Worm (Caenorhabditis elegans) whole organism, L4 larva: ENCODE results near the gene ZK470.14.

Experiments used
- D1046.2 ChIP-seq: fragments of 200-800 bp; sonication (Bioruptor generic); IDR thresholded peaks from 2 replicates; pipeline ENCODE4 v1.3.6; 2022; ENCODE audit warnings: missing genetic modification characterization, missing compliant biosample characterization
- F26F4.8 ChIP-seq: fragments of 200-800 bp; sonication (Bioruptor generic); conservative IDR thresholded peaks from 2 replicates; pipeline ENCODE4 v1.3.6; 2022; ENCODE audit warnings: missing genetic modification characterization, missing compliant biosample characterization
- R02D3.7 ChIP-seq: fragments of 150-350 bp; sonication (generic microtip); optimal IDR thresholded peaks from 3 replicates; lab custom pipeline; 2014; ENCODE audit warnings: missing biosample characterization, missing genetic modification characterization
- T20F7.1 ChIP-seq: fragments of 200-800 bp; sonication (Bioruptor generic); optimal IDR thresholded peaks from 2 replicates; lab custom pipeline; 2018; ENCODE audit warnings: mild to moderate bottlenecking, missing genetic modification characterization, missing compliant biosample characterization
- Y48G9A.11 ChIP-seq: fragments of 200-800 bp; sonication (Bioruptor generic); IDR thresholded peaks from 2 replicates; pipeline ENCODE4 v1.3.6; 2022; ENCODE audit warnings: missing genetic modification reagents, missing genetic modification characterization, missing compliant biosample characterization
- Y5F2A.4 ChIP-seq: fragments of 200-800 bp; sonication (Bioruptor generic); optimal IDR thresholded peaks from 2 replicates; lab custom pipeline; 2018; ENCODE audit warnings: mild to moderate bottlenecking, missing genetic modification characterization, missing compliant biosample characterization
- Y75B8A.6 ChIP-seq: fragments of 200-800 bp; sonication (Bioruptor generic); IDR thresholded peaks from 2 replicates; pipeline ENCODE4 v1.3.6; 2022; ENCODE audit warnings: missing genetic modification reagents, missing genetic modification characterization, missing compliant biosample characterization
- ZK337.2 ChIP-seq: fragments of 200-800 bp; sonication (Bioruptor generic); IDR thresholded peaks from 2 replicates; pipeline ENCODE4 v1.3.6; 2022; ENCODE audit warnings: missing genetic modification reagents, missing genetic modification characterization, missing compliant biosample characterization
- ZK546.5 ChIP-seq, 2 experiments: sonication (generic microtip); optimal IDR thresholded peaks; 2 replicates each; lab custom pipeline; 2017; ENCODE audit warnings: missing biosample characterization in 2 of 2, missing genetic modification characterization in 2 of 2
- aha-1 ChIP-seq: fragments of 150-350 bp; peaks from one replicate; lab custom pipeline; 2014; ENCODE audit warnings: missing biosample characterization, missing genetic modification characterization
- arid-1 ChIP-seq: fragments of 200-800 bp; sonication (Bioruptor generic); conservative IDR thresholded peaks from 2 replicates; pipeline ENCODE4 v1.3.6; 2022; ENCODE audit warnings: missing genetic modification reagents, missing genetic modification characterization, missing compliant biosample characterization
- attf-4 ChIP-seq: sonication (generic microtip); optimal IDR thresholded peaks from 3 replicates; lab custom pipeline; 2017; ENCODE audit warnings: missing biosample characterization, missing genetic modification characterization
- ceh-28 ChIP-seq: fragments of 150-350 bp; optimal IDR thresholded peaks from 2 replicates; lab custom pipeline; 2014; ENCODE audit warnings: missing biosample characterization, missing genetic modification reagents, missing genetic modification characterization
- ceh-32 ChIP-seq: sonication (generic microtip); optimal IDR thresholded peaks from 2 replicates; lab custom pipeline; 2016; ENCODE audit warnings: mild to moderate bottlenecking, missing genetic modification characterization, missing compliant biosample characterization; ENCODE audit not compliant: poor library complexity
- ceh-44 ChIP-seq: fragments of 200-800 bp; sonication (Bioruptor generic); IDR thresholded peaks from 2 replicates; pipeline ENCODE4 v1.3.6; 2022; ENCODE audit warnings: missing genetic modification reagents, missing genetic modification characterization, missing compliant biosample characterization
- ceh-62 ChIP-seq: sonication (generic microtip); optimal IDR thresholded peaks from 2 replicates; lab custom pipeline; 2017; ENCODE audit warnings: missing biosample characterization, missing genetic modification characterization
- ceh-82 ChIP-seq: sonication (generic microtip); optimal IDR thresholded peaks from 2 replicates; lab custom pipeline; 2017; ENCODE audit warnings: missing biosample characterization, missing genetic modification characterization
- ctbp-1 ChIP-seq: fragments of 200-800 bp; sonication (Bioruptor generic); IDR thresholded peaks from 2 replicates; pipeline ENCODE4 v1.3.6; 2022; ENCODE audit warnings: missing genetic modification reagents, missing genetic modification characterization, missing compliant biosample characterization
- daf-16 ChIP-seq, 3 experiments: sonication (generic microtip); optimal IDR thresholded peaks; 2 replicates each; lab custom pipeline; 2016 to 2017; ENCODE audit warnings: missing genetic modification characterization in 3 of 3, missing genetic modification reagents in 3 of 3, mild to moderate bottlenecking in 2 of 3, missing compliant biosample characterization in 2 of 3, missing biosample characterization in 1 of 3, moderate library complexity in 1 of 3
- daf-19 ChIP-seq: fragments of 200-800 bp; sonication (Bioruptor generic); conservative IDR thresholded peaks from 2 replicates; pipeline ENCODE4 v1.3.6; 2022; ENCODE audit warnings: missing genetic modification characterization, missing compliant biosample characterization
- dmd-6 ChIP-seq: fragments of 200-800 bp; sonication (Bioruptor generic); IDR thresholded peaks from 2 replicates; pipeline ENCODE4 v1.3.6; 2022; ENCODE audit warnings: missing genetic modification reagents, missing genetic modification characterization, missing compliant biosample characterization
- dmd-9 ChIP-seq: fragments of 200-800 bp; sonication (Bioruptor generic); IDR thresholded peaks from 2 replicates; pipeline ENCODE4 v1.3.6; 2022; ENCODE audit warnings: missing genetic modification reagents, missing genetic modification characterization, missing compliant biosample characterization
- dve-1 ChIP-seq: sonication (generic microtip); optimal IDR thresholded peaks from 2 replicates; lab custom pipeline; 2017; ENCODE audit warnings: antibody characterized with exemption, mild to moderate bottlenecking, missing genetic modification characterization, missing compliant biosample characterization; ENCODE audit not compliant: insufficient read depth
- egl-27 ChIP-seq: sonication (generic microtip); optimal IDR thresholded peaks from 3 replicates; lab custom pipeline; 2017; ENCODE audit warnings: missing biosample characterization, missing genetic modification reagents, missing genetic modification characterization
- fkh-10 ChIP-seq: fragments of 150-350 bp; optimal IDR thresholded peaks from 2 replicates; lab custom pipeline; 2014; ENCODE audit warnings: missing biosample characterization, missing genetic modification reagents, missing genetic modification characterization
- fos-1 ChIP-seq: fragments of 150-350 bp; optimal IDR thresholded peaks from 2 replicates; lab custom pipeline; 2014; ENCODE audit warnings: missing biosample characterization, missing genetic modification characterization
- jun-1 ChIP-seq: fragments of 150-350 bp; optimal IDR thresholded peaks from 2 replicates; lab custom pipeline; 2014; ENCODE audit warnings: missing biosample characterization, missing genetic modification reagents, missing genetic modification characterization
- lim-7 ChIP-seq: fragments of 200-800 bp; sonication (Bioruptor generic); IDR thresholded peaks from 2 replicates; pipeline ENCODE4 v1.3.6; 2022; ENCODE audit warnings: missing genetic modification characterization, missing compliant biosample characterization
- lin-13 ChIP-seq: fragments of 150-350 bp; optimal IDR thresholded peaks from 2 replicates; lab custom pipeline; 2014; ENCODE audit warnings: missing biosample characterization, missing genetic modification reagents, missing genetic modification characterization
- lin-15B ChIP-seq: fragments of 150-350 bp; sonication (generic microtip); optimal IDR thresholded peaks from 3 replicates; lab custom pipeline; 2014; ENCODE audit warnings: missing biosample characterization, missing genetic modification characterization
- lin-38 ChIP-seq: fragments of 200-800 bp; sonication (Bioruptor generic); IDR thresholded peaks from 2 replicates; pipeline ENCODE4 v1.3.6; 2022; ENCODE audit warnings: missing genetic modification reagents, missing genetic modification characterization, missing compliant biosample characterization
- lin-39 ChIP-seq: fragments of 150-350 bp; optimal IDR thresholded peaks from 2 replicates; lab custom pipeline; 2014; ENCODE audit warnings: missing biosample characterization, missing genetic modification reagents, missing genetic modification characterization
- lir-3 ChIP-seq: sonication (generic microtip); optimal IDR thresholded peaks from 2 replicates; lab custom pipeline; 2016; ENCODE audit warnings: mild to moderate bottlenecking, missing genetic modification characterization, missing compliant biosample characterization
- lsy-2 ChIP-seq, 2 experiments: fragments of 150-350 bp in 1 of 2; sonication (generic microtip) in 1 of 2; optimal IDR thresholded peaks; 2 replicates each; lab custom pipeline; 2014 to 2017; ENCODE audit warnings: missing biosample characterization in 2 of 2, missing genetic modification characterization in 2 of 2
- mdl-1 ChIP-seq, 2 experiments: fragments of 150-350 bp in 1 of 2; sonication (generic microtip) in 1 of 2; optimal IDR thresholded peaks; 2 replicates each; lab custom pipeline; 2014 to 2017; ENCODE audit warnings: missing biosample characterization in 2 of 2, missing genetic modification characterization in 2 of 2
- mdt-29 ChIP-seq: fragments of 200-800 bp; sonication (Bioruptor generic); IDR thresholded peaks from 2 replicates; pipeline ENCODE4 v1.3.6; 2022; ENCODE audit warnings: missing genetic modification reagents, missing genetic modification characterization, missing compliant biosample characterization
- mxl-2 ChIP-seq: fragments of 200-800 bp; sonication (Bioruptor generic); conservative IDR thresholded peaks from 2 replicates; pipeline ENCODE4 v1.3.6; 2022; ENCODE audit warnings: missing genetic modification reagents, missing genetic modification characterization, missing compliant biosample characterization
- mxl-3 ChIP-seq: fragments of 200-800 bp; sonication (Bioruptor generic); optimal IDR thresholded peaks from 2 replicates; lab custom pipeline; 2018; ENCODE audit warnings: mild to moderate bottlenecking, missing genetic modification characterization, missing compliant biosample characterization
- nhr-10 ChIP-seq: fragments of 150-350 bp; optimal IDR thresholded peaks from 2 replicates; lab custom pipeline; 2014; ENCODE audit warnings: missing biosample characterization, missing genetic modification characterization
- nhr-102 ChIP-seq: sonication (generic microtip); optimal IDR thresholded peaks from 2 replicates; lab custom pipeline; 2016; ENCODE audit warnings: mild to moderate bottlenecking, missing genetic modification characterization, moderate library complexity, missing compliant biosample characterization
- nhr-11 ChIP-seq: fragments of 150-350 bp; optimal IDR thresholded peaks from 2 replicates; lab custom pipeline; 2014; ENCODE audit warnings: missing biosample characterization, missing genetic modification characterization
- nhr-237 ChIP-seq: sonication (generic microtip); optimal IDR thresholded peaks from 2 replicates; lab custom pipeline; 2017; ENCODE audit warnings: missing biosample characterization, missing genetic modification characterization
- nhr-28 ChIP-seq: fragments of 150-350 bp; optimal IDR thresholded peaks from 2 replicates; lab custom pipeline; 2014; ENCODE audit warnings: missing biosample characterization, missing genetic modification characterization
- nhr-77 ChIP-seq: fragments of 150-350 bp; optimal IDR thresholded peaks from 2 replicates; lab custom pipeline; 2014; ENCODE audit warnings: missing biosample characterization, missing genetic modification characterization
- saeg-2 ChIP-seq: fragments of 200-800 bp; sonication (Bioruptor generic); IDR thresholded peaks from 2 replicates; pipeline ENCODE4 v1.3.6; 2022; ENCODE audit warnings: missing genetic modification reagents, missing genetic modification characterization, missing compliant biosample characterization
- sdz-12 ChIP-seq: fragments of 200-800 bp; sonication (Bioruptor generic); optimal IDR thresholded peaks from 2 replicates; lab custom pipeline; 2018; ENCODE audit warnings: mild to moderate bottlenecking, missing genetic modification characterization, missing compliant biosample characterization
- skn-1 ChIP-seq: fragments of 150-350 bp; optimal IDR thresholded peaks from 2 replicates; lab custom pipeline; 2014; ENCODE audit warnings: missing biosample characterization, missing genetic modification characterization
- unc-39 ChIP-seq: sonication (generic microtip); optimal IDR thresholded peaks from 2 replicates; lab custom pipeline; 2017; ENCODE audit warnings: missing biosample characterization, missing genetic modification characterization
- zip-2 ChIP-seq: fragments of 150-350 bp; optimal IDR thresholded peaks from 2 replicates; lab custom pipeline; 2014; ENCODE audit warnings: missing biosample characterization, missing genetic modification characterization

The ZK470.14 gene

ce11 chrX:4142648-4143259, 24.5 kb upstream of the ZK470.14 start (continued):
- TF ChIP-seq F26F4.8: no peak
- TF ChIP-seq sdz-12 (GFP tag; lab: Kevin White, UChicago): no peak
- no peak for TF ChIP-seq mdl-1 (tag; optimal IDR thresholded peaks at IDR 0.05; lab: Kevin White, UChicago)
- TF ChIP-seq D1046.2 (GFP tag; lab: Robert Waterston, UW): no peak
- no peak for TF ChIP-seq nhr-77 (tag; lab: Kevin White, UChicago)
- TF ChIP-seq dmd-6 (GFP tag; lab: Robert Waterston, UW): peak; percentile 51
- TF ChIP-seq ZK546.5 (tag; optimal IDR thresholded peaks at IDR 0.05; lab: Kevin White, UChicago): no peak
- no peak for TF ChIP-seq ceh-28
- TF ChIP-seq aha-1: peak; percentile 100
- TF ChIP-seq fos-1 (tag; lab: Kevin White, UChicago): no peak
- TF ChIP-seq lin-15B (tag; lab: Kevin White, UChicago): no peak
- no peak for TF ChIP-seq arid-1 (GFP tag; lab: Robert Waterston, UW)
- TF ChIP-seq, all 104 proteins: peak for 24

- TF ChIP-seq lin-13 (GFP tag; lab: Kevin White, UChicago) (no peak), ZK337.2 (GFP tag; lab: Robert Waterston, UW) (no peak), nhr-102 (tag; lab: Kevin White, UChicago) (no peak), attf-4 (tag; lab: Kevin White, UChicago) (no peak), nhr-10 (tag; lab: Kevin White, UChicago) (no peak), dmd-9 (no peak), saeg-2 (no peak), nhr-11 (tag; lab: Kevin White, UChicago) (peak; percentile 8), T20F7.1 (GFP tag; lab: Kevin White, UChicago) (no peak), F26F4.8 (no peak), ceh-82 (tag; lab: Kevin White, UChicago) (no peak), mxl-2 (GFP tag; lab: Robert Waterston, UW) (no peak), daf-16 (GFP tag; optimal IDR thresholded peaks at IDR 0.05; lab: Kevin White, UChicago) (no peak), daf-16 (tag; optimal IDR thresholded peaks at IDR 0.05; lab: Kevin White, UChicago) (peak; percentile 83), Y75B8A.6 (GFP tag; lab: Robert Waterston, UW) (no peak), mdt-29 (GFP tag; lab: Robert Waterston, UW) (no peak), lin-38 (GFP tag; lab: Robert Waterston, UW) (no peak), lim-7 (GFP tag; lab: Robert Waterston, UW) (no peak), nhr-237 (tag; lab: Kevin White, UChicago) (no peak), nhr-28 (tag; lab: Kevin White, UChicago) (no peak), ctbp-1 (GFP tag; lab: Robert Waterston, UW) (no peak), Y5F2A.4 (no peak), Y48G9A.11 (GFP tag; lab: Robert Waterston, UW) (no peak), daf-19 (GFP tag; lab: Robert Waterston, UW) (no peak), lin-39 (tag; lab: Kevin White, UChicago) (no peak), fkh-10 (GFP tag; lab: Kevin White, UChicago) (no peak), ceh-28 (no peak), lsy-2 (tag; optimal IDR thresholded peaks at IDR 0.05; lab: Kevin White, UChicago) (peak; percentile 21 to 35), ceh-32 (tag; lab: Kevin White, UChicago) (no peak), dve-1 (no peak), zip-2 (no peak), mxl-3 (GFP tag; lab: Kevin White, UChicago) (peak; percentile 80), jun-1 (tag; lab: Kevin White, UChicago) (no peak), skn-1 (tag; lab: Kevin White, UChicago) (no peak), ceh-44 (GFP tag; lab: Robert Waterston, UW) (no peak), lir-3 (tag; lab: Kevin White, UChicago) (no peak), egl-27 (tag; lab: Kevin White, UChicago) (no peak), unc-39 (tag; lab: Kevin White, UChicago) (no peak), ceh-62 (tag; lab: Kevin White, UChicago) (no peak), R02D3.7 (no peak)
Measured at ce11 chrX:4143260-4144018, 23.8 kb upstream of the ZK470.14 start.
